Worm (Caenorhabditis elegans): ENCODE measurements around the gene Y59C2A.2.
A peak's percentile ranks its signal among the peaks of the same experiment; 100 is the strongest.

The Y59C2A.2 gene

DNA sequence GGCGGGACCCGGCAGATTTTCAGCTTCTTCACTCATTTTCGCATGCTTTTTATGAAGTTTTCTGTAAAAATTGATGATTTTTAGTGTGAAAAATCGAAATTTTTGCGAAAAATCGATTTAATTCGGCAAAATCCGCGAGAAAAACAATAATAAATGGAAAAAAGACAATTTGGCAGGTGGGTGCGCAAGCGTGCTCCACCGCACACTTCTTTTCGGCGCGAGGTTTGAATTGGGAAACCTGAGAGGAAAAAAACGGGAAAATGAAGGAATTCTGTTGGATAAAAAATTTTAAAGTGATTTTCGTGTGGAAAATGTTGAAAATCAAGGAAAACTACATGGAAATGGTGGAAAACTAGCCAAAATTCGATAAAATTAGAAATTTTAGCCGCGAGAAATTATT lies at the start of gene Y59C2A.2:
TSS of gene Y59C2A.2 (minus strand) at position 61 of the 400 bp plus-strand sequence.
- TF ChIP-seq ceh-83 (GFP tag; optimal IDR thresholded peaks at IDR 0.05) (peak; percentile 14), hlh-1 (tag; optimal IDR thresholded peaks at IDR 0.05) (peak; percentile 17), lin-32 (GFP tag; optimal IDR thresholded peaks at IDR 0.05) (no peak), ceh-43 (GFP tag; optimal IDR thresholded peaks at IDR 0.05) (no peak), nhr-12 (tag; optimal IDR thresholded peaks at IDR 0.05) (no peak), nhr-76 (tag; optimal IDR thresholded peaks at IDR 0.05) (no peak), ceh-39 (tag; optimal IDR thresholded peaks at IDR 0.05) (no peak), elt-3 (tag; optimal IDR thresholded peaks at IDR 0.05) (no peak), flh-1 (GFP tag; optimal IDR thresholded peaks at IDR 0.05) (no peak), lsy-2 (tag; optimal IDR thresholded peaks at IDR 0.05) (peak; percentile 34), ces-1 (GFP tag; optimal IDR thresholded peaks at IDR 0.05) (no peak), mep-1 (tag; optimal IDR thresholded peaks at IDR 0.05) (peak; percentile 85), elt-1 (tag; optimal IDR thresholded peaks at IDR 0.05; ENCODE audit: borderline replicate concordance, insufficient read depth) (no peak), zip-8 (tag; optimal IDR thresholded peaks at IDR 0.05) (no peak), sem-2 (GFP tag; optimal IDR thresholded peaks at IDR 0.05) (no peak), unc-120 (tag; optimal IDR thresholded peaks at IDR 0.05; ENCODE audit: poor library complexity, severe bottlenecking) (no peak), sptf-1 (tag; optimal IDR thresholded peaks at IDR 0.05) (no peak), nhr-237 (tag; optimal IDR thresholded peaks at IDR 0.05) (peak; percentile 34), drap-1 (GFP tag; optimal IDR thresholded peaks at IDR 0.05) (no peak), blmp-1 (tag; optimal IDR thresholded peaks at IDR 0.05) (no peak), pha-4 (tag; optimal IDR thresholded peaks at IDR 0.05) (no peak), bed-3 (GFP tag; optimal IDR thresholded peaks at IDR 0.05) (no peak), nhr-28 (tag; optimal IDR thresholded peaks at IDR 0.05) (no peak), ham-2 (GFP tag; optimal IDR thresholded peaks at IDR 0.05) (no peak), cnd-1 (tag; optimal IDR thresholded peaks at IDR 0.05) (no peak), ztf-11 (tag; optimal IDR thresholded peaks at IDR 0.05) (no peak), mls-2 (tag; optimal IDR thresholded peaks at IDR 0.05) (no peak), lin-13 (tag; optimal IDR thresholded peaks at IDR 0.05) (peak; percentile 34), unc-62 (GFP tag; optimal IDR thresholded peaks at IDR 0.05) (no peak), unc-39 (tag; optimal IDR thresholded peaks at IDR 0.05) (no peak), snpc-4 (tag; optimal IDR thresholded peaks at IDR 0.05) (no peak), mab-5 (tag; optimal IDR thresholded peaks at IDR 0.05) (no peak), tbx-8 (GFP tag; optimal IDR thresholded peaks at IDR 0.05) (no peak), M03D4.4 (tag; optimal IDR thresholded peaks at IDR 0.05) (no peak), nhr-2 (tag; optimal IDR thresholded peaks at IDR 0.05) (no peak)

DNA sequence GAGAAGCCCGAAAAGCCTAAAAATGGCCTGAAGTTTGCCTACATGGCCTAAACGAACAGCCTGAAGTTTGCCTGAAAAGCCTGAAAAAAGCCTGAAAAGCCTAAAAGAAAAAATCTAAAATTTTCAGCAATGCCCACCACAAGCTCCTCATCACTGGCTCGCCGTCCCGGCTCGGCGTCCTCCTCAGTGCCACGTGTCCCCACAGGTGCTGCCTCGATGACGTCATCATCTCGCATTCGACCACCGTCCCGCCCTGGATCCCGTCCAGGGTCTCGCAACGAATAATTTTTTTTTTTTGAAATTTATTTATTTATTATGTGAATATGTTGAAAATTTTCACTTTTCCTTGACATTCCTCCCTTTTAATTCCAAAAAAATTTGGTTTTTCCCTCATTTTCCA lies 49.7 kb upstream of the Y59C2A.2 start:
- TF ChIP-seq ceh-83 (GFP tag; optimal IDR thresholded peaks at IDR 0.05) (no peak), zip-8 (tag; optimal IDR thresholded peaks at IDR 0.05) (peak; percentile 60)

DNA sequence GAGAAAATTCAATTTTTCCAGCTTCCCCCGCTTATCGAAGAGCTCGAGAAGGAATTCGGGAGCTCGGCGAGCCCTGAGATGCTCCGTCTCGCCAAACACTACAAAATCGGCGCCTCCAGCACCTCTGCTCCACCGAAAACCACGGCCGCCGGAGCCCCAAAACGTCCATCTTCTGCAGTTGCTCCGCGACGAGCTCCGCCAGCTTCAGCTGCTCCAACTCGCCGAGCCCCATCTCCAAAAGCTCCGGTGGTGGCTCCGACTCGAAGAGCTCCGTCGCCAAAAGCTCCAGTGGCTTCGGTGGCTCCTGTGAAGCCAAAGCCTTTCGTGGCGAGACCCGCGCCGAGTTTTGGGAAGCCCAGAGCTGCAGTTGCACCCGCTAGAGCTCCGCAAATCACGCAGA lies 47.7 kb upstream of the Y59C2A.2 start:
- no peak for TF ChIP-seq nhr-237 (tag; optimal IDR thresholded peaks at IDR 0.05)
- no peak for TF ChIP-seq sem-2 (GFP tag; optimal IDR thresholded peaks at IDR 0.05)
- TF ChIP-seq snpc-4 (tag; optimal IDR thresholded peaks at IDR 0.05), result no peak
- TF ChIP-seq blmp-1 (tag; optimal IDR thresholded peaks at IDR 0.05), result no peak
- TF ChIP-seq lin-13 (tag; optimal IDR thresholded peaks at IDR 0.05), result no peak
- TF ChIP-seq ham-2 (GFP tag; optimal IDR thresholded peaks at IDR 0.05), result no peak
- TF ChIP-seq flh-1 (GFP tag; optimal IDR thresholded peaks at IDR 0.05), result no peak
- no peak for TF ChIP-seq elt-1 (tag; optimal IDR thresholded peaks at IDR 0.05; ENCODE audit: borderline replicate concordance, insufficient read depth)
- no peak for TF ChIP-seq bed-3 (GFP tag; optimal IDR thresholded peaks at IDR 0.05)
- TF ChIP-seq mls-2 (tag; optimal IDR thresholded peaks at IDR 0.05), result no peak
- TF ChIP-seq nhr-2 (tag; optimal IDR thresholded peaks at IDR 0.05), result no peak
- TF ChIP-seq tbx-8 (GFP tag; optimal IDR thresholded peaks at IDR 0.05), result no peak
- no peak for TF ChIP-seq nhr-12 (tag; optimal IDR thresholded peaks at IDR 0.05)
- no peak for TF ChIP-seq lin-32 (GFP tag; optimal IDR thresholded peaks at IDR 0.05)
- no peak for TF ChIP-seq mab-5 (tag; optimal IDR thresholded peaks at IDR 0.05)
- TF ChIP-seq M03D4.4 (tag; optimal IDR thresholded peaks at IDR 0.05), result no peak
- TF ChIP-seq ces-1 (GFP tag; optimal IDR thresholded peaks at IDR 0.05), result no peak
- TF ChIP-seq lsy-2 (tag; optimal IDR thresholded peaks at IDR 0.05), result no peak
- TF ChIP-seq ztf-11 (tag; optimal IDR thresholded peaks at IDR 0.05), result no peak
- no peak for TF ChIP-seq unc-39 (tag; optimal IDR thresholded peaks at IDR 0.05)

DNA sequence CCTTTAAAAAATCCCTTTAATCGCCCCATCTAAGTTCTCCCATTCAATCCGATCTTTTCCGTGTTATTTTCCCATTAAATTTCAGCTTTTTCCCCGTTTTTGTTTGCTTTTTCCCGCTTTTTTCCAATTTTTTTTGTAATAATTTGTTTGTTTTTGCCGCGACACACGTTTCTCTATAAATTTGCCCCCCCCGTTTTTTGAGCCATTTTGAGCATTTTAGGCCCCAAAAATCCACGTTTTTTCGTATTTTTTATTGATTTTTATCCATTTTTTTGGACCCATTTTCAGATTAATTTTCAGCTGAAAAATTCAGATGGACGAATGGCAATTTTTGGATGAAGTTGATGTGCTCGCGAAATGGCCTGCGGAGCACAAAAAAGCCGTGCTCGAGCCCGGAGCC lies 39.4 kb upstream of the Y59C2A.2 start, which contains the start of gene F54A3.2:
TSS of gene F54A3.2 (plus strand) at position 301 of the 400 bp plus-strand sequence.
- TF ChIP-seq bed-3 (GFP tag; optimal IDR thresholded peaks at IDR 0.05) (no peak), sem-2 (GFP tag; optimal IDR thresholded peaks at IDR 0.05) (no peak), hlh-1 (tag; optimal IDR thresholded peaks at IDR 0.05) (no peak), ceh-39 (tag; optimal IDR thresholded peaks at IDR 0.05) (no peak), unc-62 (GFP tag; optimal IDR thresholded peaks at IDR 0.05) (no peak), lsy-2 (tag; optimal IDR thresholded peaks at IDR 0.05) (no peak), snpc-4 (tag; optimal IDR thresholded peaks at IDR 0.05) (no peak), ztf-11 (tag; optimal IDR thresholded peaks at IDR 0.05) (no peak), zip-8 (tag; optimal IDR thresholded peaks at IDR 0.05) (no peak), ceh-43 (GFP tag; optimal IDR thresholded peaks at IDR 0.05) (no peak), lin-13 (tag; optimal IDR thresholded peaks at IDR 0.05) (no peak), mab-5 (tag; optimal IDR thresholded peaks at IDR 0.05) (no peak)

Measured in whole organism, mixed stage, embryonic.